Fruit fly (Drosophila melanogaster): ENCODE measurements around the gene Hr39.

Hr39 gene

DNA sequence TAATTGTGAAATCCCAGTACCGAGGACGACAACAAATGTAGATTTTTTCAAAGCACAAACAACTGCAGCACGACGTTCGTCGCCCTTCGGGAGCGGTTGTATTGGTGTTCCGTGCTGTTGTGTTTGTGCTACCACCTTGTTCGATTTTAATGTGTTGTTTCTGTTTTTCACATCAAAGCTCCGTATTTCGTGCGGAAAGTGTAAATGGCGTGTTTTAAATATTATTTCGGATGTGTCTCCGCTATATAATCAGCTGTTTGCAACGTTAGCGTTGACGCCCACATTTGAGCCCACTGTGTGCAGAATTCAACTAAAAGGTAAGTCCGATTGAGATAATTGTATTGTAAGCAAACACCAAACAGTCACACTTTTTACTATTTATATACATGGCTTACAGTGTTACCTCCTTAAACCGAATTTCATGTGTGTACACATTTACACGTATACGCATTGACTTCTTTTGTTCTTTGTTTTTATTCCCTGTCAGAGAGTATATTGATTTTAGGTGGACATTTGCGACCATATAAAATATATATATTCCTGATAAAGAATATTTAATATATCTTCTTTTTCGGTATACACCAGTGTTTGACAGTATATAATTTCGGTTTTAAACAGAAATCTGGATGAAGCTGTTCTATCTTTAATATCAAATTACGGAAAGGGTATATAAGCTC lies 26.6 kb downstream of the Hr39 start (continued):
- peak; percentile 14; the same call in 1 of the 2 replicates for TF ChIP-seq E2f2 (GFP tag; IDR thresholded peaks at IDR 0.05)
- no peak for TF ChIP-seq tna (GFP tag; IDR thresholded peaks at IDR 0.05; ENCODE audit: partially characterized antibody)
- no peak for TF ChIP-seq Aef1 (GFP tag; IDR thresholded peaks at IDR 0.05)
- peak; percentile 31 for TF ChIP-seq CG8388 (GFP tag; optimal IDR thresholded peaks at IDR 0.05)
- TF ChIP-seq Myb (GFP tag; optimal IDR thresholded peaks at IDR 0.05) = peak; percentile 6
- TF ChIP-seq CG1602 (GFP tag; optimal IDR thresholded peaks at IDR 0.05) = peak; percentile 5
- TF ChIP-seq CG10654 (GFP tag; optimal IDR thresholded peaks at IDR 0.05) = no peak
- TF ChIP-seq stwl (tag; optimal IDR thresholded peaks at IDR 0.05) = peak; percentile 38
- TF ChIP-seq HLHmδ (GFP tag; optimal IDR thresholded peaks at IDR 0.05) = no peak
- TF ChIP-seq tgo (GFP tag; IDR thresholded peaks at IDR 0.05) = peak; percentile 41
- TF ChIP-seq CG6175 (GFP tag; IDR thresholded peaks at IDR 0.05) = no peak
- TF ChIP-seq CG4328 (GFP tag; optimal IDR thresholded peaks at IDR 0.05) = peak; percentile 13
- TF ChIP-seq CG17361 (GFP tag; IDR thresholded peaks at IDR 0.05) = 0 out of 3 replicates have a peak, but pooled peaks have one; percentile 40
- TF ChIP-seq CG16863 (GFP tag; optimal IDR thresholded peaks at IDR 0.05) = no peak
- TF ChIP-seq CG9437 (GFP tag; optimal IDR thresholded peaks at IDR 0.05) = peak; percentile 14
- peak; percentile 39; the same call in 1 of the 2 replicates for TF ChIP-seq HLH3B (GFP tag; IDR thresholded peaks at IDR 0.05)
- TF ChIP-seq TFAM (GFP tag; optimal IDR thresholded peaks at IDR 0.05) = no peak
- no peak for TF ChIP-seq Tbp (GFP tag; optimal IDR thresholded peaks at IDR 0.05)
- no peak for TF ChIP-seq kay (GFP tag; optimal IDR thresholded peaks at IDR 0.05)
- TF ChIP-seq bbx (GFP tag; IDR thresholded peaks at IDR 0.05; ENCODE audit: partially characterized antibody) = no peak
- TF ChIP-seq Scr (GFP tag; IDR thresholded peaks at IDR 0.05; ENCODE audit: partially characterized antibody) = 0 out of 2 replicates have a peak, but pooled peaks have one; percentile 7
- TF ChIP-seq CG2199 (GFP tag; IDR thresholded peaks at IDR 0.05) = peak; percentile 74
- TF ChIP-seq CG3995 (GFP tag; optimal IDR thresholded peaks at IDR 0.05) = no peak
- TF ChIP-seq seq (GFP tag; IDR thresholded peaks at IDR 0.05) = 0 out of 2 replicates have a peak, but pooled peaks have one; percentile 22
- peak; percentile 65 for TF ChIP-seq CG30020 (tag; optimal IDR thresholded peaks at IDR 0.05)
- TF ChIP-seq CG1792 (GFP tag; optimal IDR thresholded peaks at IDR 0.05) = no peak
- peak; percentile 3 for TF ChIP-seq CG15011 (GFP tag; optimal IDR thresholded peaks at IDR 0.05)
- peak; percentile 6 for TF ChIP-seq CG13424 (tag; optimal IDR thresholded peaks at IDR 0.05)
- TF ChIP-seq PHDP (tag; optimal IDR thresholded peaks at IDR 0.05) = peak; percentile 25
- TF ChIP-seq Hr3 (GFP tag; optimal IDR thresholded peaks at IDR 0.05) = peak; percentile 6
- TF ChIP-seq CG7839 (tag; optimal IDR thresholded peaks at IDR 0.05) = peak; percentile 25
- no peak for TF ChIP-seq sug (tag; optimal IDR thresholded peaks at IDR 0.05)
- no peak for TF ChIP-seq CG1832 (GFP tag; optimal IDR thresholded peaks at IDR 0.05)
- peak; percentile 47 for TF ChIP-seq gsb-n (tag; optimal IDR thresholded peaks at IDR 0.05)
- TF ChIP-seq CG7357 (GFP tag; IDR thresholded peaks at IDR 0.05) = peak; percentile 77; the same call in 2 of the 3 replicates
- TF ChIP-seq abd-A (tag; optimal IDR thresholded peaks at IDR 0.05) = no peak
- TF ChIP-seq NK7.1 (GFP tag; optimal IDR thresholded peaks at IDR 0.05) = no peak
- TF ChIP-seq CG18764 (GFP tag; optimal IDR thresholded peaks at IDR 0.05) = no peak
- TF ChIP-seq Usf (GFP tag; optimal IDR thresholded peaks at IDR 0.05) = no peak
- peak in 1 of 3 experiments; percentile 1 for TF ChIP-seq lola (GFP tag; optimal IDR thresholded peaks at IDR 0.05)
- TF ChIP-seq dmrt99B (tag; optimal IDR thresholded peaks at IDR 0.05) = no peak
- peak; percentile 23 for TF ChIP-seq CG6813 (GFP tag; optimal IDR thresholded peaks at IDR 0.05)
- peak; percentile 93 for TF ChIP-seq grau (tag; optimal IDR thresholded peaks at IDR 0.05)
- TF ChIP-seq run (tag; optimal IDR thresholded peaks at IDR 0.05) = no peak
- TF ChIP-seq luna (GFP tag; optimal IDR thresholded peaks at IDR 0.05) = no peak
- TF ChIP-seq dmrt11E (tag; optimal IDR thresholded peaks at IDR 0.05) = peak; percentile 51
- no peak for TF ChIP-seq CG13624 (GFP tag; optimal IDR thresholded peaks at IDR 0.05)
- TF ChIP-seq CG4282 (GFP tag; optimal IDR thresholded peaks at IDR 0.05) = peak; percentile 27
